Fruit fly (Drosophila melanogaster): ENCODE measurements around the gene CG1236.

Gene CG1236

DNA sequence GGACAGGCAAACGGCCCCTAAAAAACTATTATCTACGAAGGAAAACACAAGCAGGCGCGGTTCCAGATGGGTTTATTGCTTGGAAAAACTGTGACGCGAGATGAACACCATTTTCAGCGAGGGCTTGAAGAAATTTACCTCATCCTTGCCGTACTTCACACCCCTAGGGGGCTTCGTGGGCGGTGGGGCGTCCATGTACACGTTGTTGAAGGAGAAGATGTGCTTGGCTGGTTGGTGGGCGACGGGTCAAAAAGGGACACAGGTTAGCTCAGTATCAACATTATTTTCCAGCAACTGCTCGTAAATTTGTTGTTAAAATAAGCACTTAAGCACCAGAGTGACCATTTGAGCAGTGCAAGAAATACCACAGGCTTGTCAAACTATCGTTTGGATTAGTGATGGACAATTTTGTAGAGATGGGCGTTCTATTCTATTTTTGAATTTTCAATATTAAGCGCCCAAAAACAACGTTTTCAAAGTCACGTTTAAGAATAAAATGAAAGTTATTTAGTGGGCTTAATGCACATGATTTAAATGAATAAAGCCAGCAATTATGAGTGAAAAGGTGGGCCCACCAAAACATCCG, 22.2 kb downstream of the CG1236 start, which contains the start of gene Sec8 (continued):
- TF ChIP-seq CG2129 (GFP tag; IDR thresholded peaks at IDR 0.05; ENCODE audit: partially characterized antibody) (peak; percentile 78), CG4282 (GFP tag; optimal IDR thresholded peaks at IDR 0.05) (peak; percentile 37), CG14050 (GFP tag; IDR thresholded peaks at IDR 0.05) (no peak), Tbp (GFP tag; optimal IDR thresholded peaks at IDR 0.05) (no peak), Doc3 (GFP tag; IDR thresholded peaks at IDR 0.05; ENCODE audit: partially characterized antibody) (peak; percentile 70), CG11560 (tag; IDR thresholded peaks at IDR 0.05) (no peak), Dek (tag; optimal IDR thresholded peaks at IDR 0.05) (peak; percentile 19), ase (GFP tag; IDR thresholded peaks at IDR 0.05) (no peak), CG8388 (GFP tag; optimal IDR thresholded peaks at IDR 0.05) (no peak), Camta (GFP tag; optimal IDR thresholded peaks at IDR 0.05) (no peak), Oaz (GFP tag; IDR thresholded peaks at IDR 0.05) (no peak), CG1603 (tag; optimal IDR thresholded peaks at IDR 0.05) (peak; percentile 72), Sry-β (GFP tag; optimal IDR thresholded peaks at IDR 0.05) (no peak), CG9876 (GFP tag; optimal IDR thresholded peaks at IDR 0.05) (peak; percentile 7), Jarid2 (GFP tag; optimal IDR thresholded peaks at IDR 0.05) (no peak), sens (GFP tag) (peak; percentile 75), GATAe (GFP tag; conservative IDR thresholded peaks at IDR 0.05) (no peak), chm (GFP tag; IDR thresholded peaks at IDR 0.05) (0 out of 2 replicates have a peak, but pooled peaks have one; percentile 31), tll (GFP tag; optimal IDR thresholded peaks at IDR 0.05) (no peak), z (GFP tag; IDR thresholded peaks at IDR 0.05) (no peak), CG8924 (tag; optimal IDR thresholded peaks at IDR 0.05) (peak; percentile 53), Vsx1 (GFP tag; optimal IDR thresholded peaks at IDR 0.05) (no peak), Six4 (GFP tag; optimal IDR thresholded peaks at IDR 0.05) (no peak), Drgx (GFP tag; IDR thresholded peaks at IDR 0.05) (no peak), caup (GFP tag; optimal IDR thresholded peaks at IDR 0.05; ENCODE audit: severe bottlenecking) (no peak), yki (optimal IDR thresholded peaks at IDR 0.05) (no peak), Ets97D (GFP tag; optimal IDR thresholded peaks at IDR 0.05) (peak; percentile 76), Awh (GFP tag; IDR thresholded peaks at IDR 0.05) (0 out of 2 replicates have a peak, but pooled peaks have one; percentile 24), H2.0 (GFP tag; IDR thresholded peaks at IDR 0.05) (no peak), CG14014 (GFP tag; IDR thresholded peaks at IDR 0.05) (no peak), nmo (GFP tag; optimal IDR thresholded peaks at IDR 0.05) (peak; percentile 62), CG8290 (GFP tag; optimal IDR thresholded peaks at IDR 0.05) (peak; percentile 36), CG8290 (tag; optimal IDR thresholded peaks at IDR 0.05) (no peak), CG16779 (GFP tag; IDR thresholded peaks at IDR 0.05) (no peak), CG18619 (GFP tag; optimal IDR thresholded peaks at IDR 0.05) (no peak), ham (GFP tag; IDR thresholded peaks at IDR 0.05) (no peak), croc (GFP tag; conservative IDR thresholded peaks at IDR 0.05) (no peak), CG12104 (GFP tag; optimal IDR thresholded peaks at IDR 0.05) (no peak), org-1 (GFP tag; optimal IDR thresholded peaks at IDR 0.05) (no peak), CG7745 (tag; optimal IDR thresholded peaks at IDR 0.05) (no peak), grau (tag; optimal IDR thresholded peaks at IDR 0.05) (no peak), zen2 (GFP tag; IDR thresholded peaks at IDR 0.05; ENCODE audit: partially characterized antibody) (peak; percentile 52; the same call in 1 of the 3 replicates), MBD-R2 (GFP tag; IDR thresholded peaks at IDR 0.05) (peak; percentile 77), Dip2 (GFP tag; IDR thresholded peaks at IDR 0.05) (no peak), wdn (GFP tag; IDR thresholded peaks at IDR 0.05) (no peak), CG12942 (GFP tag; optimal IDR thresholded peaks at IDR 0.05) (no peak), da (GFP tag; optimal IDR thresholded peaks at IDR 0.05) (no peak), CG12299 (tag; optimal IDR thresholded peaks at IDR 0.05) (no peak), CG17328 (GFP tag; IDR thresholded peaks at IDR 0.05) (no peak), HLH54F (GFP tag; optimal IDR thresholded peaks at IDR 0.05) (peak; percentile 42), Chrac-16 (GFP tag; optimal IDR thresholded peaks at IDR 0.05) (peak; percentile 43), CG10267 (tag; optimal IDR thresholded peaks at IDR 0.05) (peak; percentile 64)

All from whole organism, embryonic.